Worm (Caenorhabditis elegans) whole organism, midembryonic: Measurements from ENCODE around the gene AH10.4.

Source experiments
- T22C8.4 ChIP-seq: fragments of 200-800 bp; sonication (Bioruptor generic); IDR thresholded peaks from 2 replicates; pipeline ENCODE4 v1.3.6; 2022; ENCODE audit warnings: missing genetic modification characterization, missing compliant biosample characterization
- flt-1 ChIP-seq: fragments of 200-800 bp; sonication (Bioruptor generic); IDR thresholded peaks from 2 replicates; pipeline ENCODE4 v1.3.6; 2022; ENCODE audit warnings: missing genetic modification characterization, missing compliant biosample characterization
- klf-2 ChIP-seq: fragments of 200-800 bp; sonication (Bioruptor generic); conservative IDR thresholded peaks from 2 replicates; pipeline ENCODE4 v1.3.6; 2022; ENCODE audit warnings: missing genetic modification reagents, missing genetic modification characterization, missing compliant biosample characterization
- med-1 ChIP-seq: sonication (generic microtip); optimal IDR thresholded peaks from 2 replicates; lab custom pipeline; 2017; ENCODE audit warnings: missing genetic modification characterization, mild to moderate bottlenecking, missing compliant biosample characterization, antibody characterized with exemption, missing genetic modification reagents; ENCODE audit not compliant: insufficient read depth
- ref-1 ChIP-seq: fragments of 200-800 bp; sonication (Bioruptor generic); conservative IDR thresholded peaks from 2 replicates; pipeline ENCODE4 v1.3.6; 2022; ENCODE audit warnings: missing genetic modification reagents, missing genetic modification characterization, missing compliant biosample characterization
- tab-1 ChIP-seq: fragments of 200-800 bp; sonication (Bioruptor generic); IDR thresholded peaks from 2 replicates; pipeline ENCODE4 v1.3.6; 2022; ENCODE audit warnings: missing genetic modification characterization, missing compliant biosample characterization
- ztf-23 ChIP-seq: fragments of 200-800 bp; sonication (Bioruptor generic); IDR thresholded peaks from 2 replicates; pipeline ENCODE4 v1.3.6; 2022; ENCODE audit warnings: missing genetic modification reagents, missing genetic modification characterization, missing compliant biosample characterization
- ztf-29 ChIP-seq: fragments of 200-800 bp; sonication (Bioruptor generic); IDR thresholded peaks from 2 replicates; pipeline ENCODE4 v1.3.6; 2022; ENCODE audit warnings: missing genetic modification reagents, missing genetic modification characterization, missing compliant biosample characterization

ce11 chrV:14134757-14135441 lies 2.8 kb downstream of the AH10.4 start:
- TF ChIP-seq flt-1 (GFP tag; lab: Robert Waterston, UW): no peak
- TF ChIP-seq klf-2 (GFP tag; lab: Robert Waterston, UW): no peak
- TF ChIP-seq ztf-23 (GFP tag; lab: Robert Waterston, UW): no peak
- no peak for TF ChIP-seq T22C8.4 (GFP tag; lab: Robert Waterston, UW)
- TF ChIP-seq ref-1 (GFP tag; lab: Robert Waterston, UW): no peak
- TF ChIP-seq ztf-29 (GFP tag; lab: Robert Waterston, UW): no peak
- no peak for TF ChIP-seq med-1 (GFP tag; lab: Kevin White, UChicago)
- no peak for TF ChIP-seq tab-1 (GFP tag; lab: Robert Waterston, UW)
